Fruit fly (Drosophila melanogaster): ENCODE measurements around the gene NELF-B.

The NELF-B gene

DNA sequence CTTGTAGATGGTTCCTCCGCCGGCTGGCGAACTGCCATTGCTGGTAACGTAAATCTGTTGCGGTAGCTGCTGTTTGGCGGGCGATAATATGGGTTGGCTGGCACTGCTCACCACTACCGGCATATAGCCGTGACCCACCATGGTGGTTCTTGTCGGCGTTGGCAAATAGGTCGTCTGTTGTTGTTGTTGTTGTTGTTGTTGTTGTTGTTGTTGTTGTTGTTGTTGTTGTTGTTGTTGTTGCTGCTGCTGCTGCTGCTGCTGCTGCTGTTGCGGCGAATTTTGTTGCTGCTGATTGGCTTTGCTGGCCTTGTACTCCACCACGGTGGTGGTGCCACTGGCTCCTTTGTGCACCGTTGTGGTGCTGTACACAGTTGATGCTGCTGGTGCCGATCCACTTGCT lies 39.3 kb downstream of the NELF-B start:
- TF ChIP-seq CG15336 (GFP tag; IDR thresholded peaks at IDR 0.05): no peak
- TF ChIP-seq pdm3 (GFP tag; optimal IDR thresholded peaks at IDR 0.05): no peak
- TF ChIP-seq spab (GFP tag; optimal IDR thresholded peaks at IDR 0.05): no peak
- no peak for TF ChIP-seq fkh (GFP tag; optimal IDR thresholded peaks at IDR 0.05)
- TF ChIP-seq OdsH (GFP tag; optimal IDR thresholded peaks at IDR 0.05): no peak
- no peak for TF ChIP-seq CG8119 (GFP tag; IDR thresholded peaks at IDR 0.05)
- TF ChIP-seq CG4318 (GFP tag; optimal IDR thresholded peaks at IDR 0.05): no peak
- TF ChIP-seq Smox (GFP tag; optimal IDR thresholded peaks at IDR 0.05): no peak
- no peak for TF ChIP-seq CG7368 (GFP tag; optimal IDR thresholded peaks at IDR 0.05)
- TF ChIP-seq Ets96B (tag; optimal IDR thresholded peaks at IDR 0.05): no peak
- TF ChIP-seq Blimp-1 (GFP tag; optimal IDR thresholded peaks at IDR 0.05): no peak
- no peak for TF ChIP-seq dsx (GFP tag; optimal IDR thresholded peaks at IDR 0.05; ENCODE audit: poor library complexity, severe bottlenecking)
- TF ChIP-seq CG11294 (GFP tag; IDR thresholded peaks at IDR 0.05): no peak
- no peak for TF ChIP-seq CG11902 (GFP tag; optimal IDR thresholded peaks at IDR 0.05)
- no peak for TF ChIP-seq Lpt (GFP tag; optimal IDR thresholded peaks at IDR 0.05)

- TF ChIP-seq Ets21C (GFP tag; optimal IDR thresholded peaks at IDR 0.05): no peak
- no peak for TF ChIP-seq CG8632 (GFP tag; optimal IDR thresholded peaks at IDR 0.05)
- TF ChIP-seq CG16779 (tag; optimal IDR thresholded peaks at IDR 0.05): no peak
- TF ChIP-seq Eip75B (GFP tag; optimal IDR thresholded peaks at IDR 0.05): no peak
- TF ChIP-seq CG4318 (GFP tag; optimal IDR thresholded peaks at IDR 0.05): no peak
- no peak for TF ChIP-seq achi (GFP tag; optimal IDR thresholded peaks at IDR 0.05)
- no peak for TF ChIP-seq salr (GFP tag; optimal IDR thresholded peaks at IDR 0.05)
- TF ChIP-seq spab (GFP tag; optimal IDR thresholded peaks at IDR 0.05): no peak
- no peak for TF ChIP-seq CG3032 (tag; optimal IDR thresholded peaks at IDR 0.05)
- no peak for TF ChIP-seq CG8119 (GFP tag; IDR thresholded peaks at IDR 0.05)
- no peak for TF ChIP-seq dac (GFP tag; optimal IDR thresholded peaks at IDR 0.05)
- TF ChIP-seq Sox102F (GFP tag; optimal IDR thresholded peaks at IDR 0.05): no peak
- TF ChIP-seq CG10631 (GFP tag; optimal IDR thresholded peaks at IDR 0.05): no peak
- TF ChIP-seq Sox14 (GFP tag; optimal IDR thresholded peaks at IDR 0.05): no peak
Measured at dm6 chrX:7686071-7686470, 42.1 kb downstream of the NELF-B start.

DNA sequence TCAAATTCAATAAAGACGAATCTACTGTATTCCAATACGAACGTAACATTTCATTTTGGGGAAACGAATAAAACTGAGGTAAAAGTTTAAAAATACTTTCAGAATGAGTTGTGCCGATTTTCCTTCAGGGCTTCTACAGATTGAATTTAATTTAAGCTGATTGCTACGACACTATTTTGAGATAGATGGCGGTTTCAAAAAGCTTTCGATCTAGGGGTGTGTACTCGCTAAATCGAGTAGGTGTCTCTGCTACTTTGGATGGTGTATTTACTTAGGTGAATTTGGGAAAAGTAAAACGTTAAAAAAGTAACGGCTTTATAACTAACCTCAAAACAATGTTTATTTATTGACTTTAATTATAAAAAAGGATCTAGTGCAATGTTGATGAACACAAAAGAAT lies 49.3 kb downstream of the NELF-B start:
- TF ChIP-seq Met (GFP tag; optimal IDR thresholded peaks at IDR 0.05): no peak

DNA sequence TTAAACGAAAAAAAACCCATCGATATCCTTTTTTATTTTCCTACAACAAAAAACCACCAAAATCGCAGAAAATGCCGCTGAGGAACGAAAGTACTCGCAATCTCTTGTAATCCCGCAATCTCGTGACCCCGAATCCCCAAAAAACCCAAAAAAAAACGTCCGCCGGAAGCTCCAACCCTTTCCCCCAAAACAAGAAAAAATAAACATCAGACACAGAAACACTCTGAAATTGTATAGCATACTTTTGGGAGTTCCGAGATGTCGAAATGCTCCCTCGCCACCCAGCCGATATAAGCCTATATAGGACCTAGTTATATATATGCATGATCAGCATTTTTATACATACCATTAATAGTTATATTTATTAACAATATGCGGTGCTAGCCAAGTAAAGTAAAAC lies 51.3 kb downstream of the NELF-B start:
- peak; percentile 18 for TF ChIP-seq Eip78C (GFP tag)
- no peak for TF ChIP-seq Blimp-1 (GFP tag; optimal IDR thresholded peaks at IDR 0.05)

Measured in whole organism, prepupa.